Worm (Caenorhabditis elegans) whole organism, L4 larva: ENCODE data around the gene Y39C12A.9.

Experiments
- D1046.2 ChIP-seq: fragments of 200-800 bp; sonication (Bioruptor generic); IDR thresholded peaks from 2 replicates; pipeline ENCODE4 v1.3.6; 2022; ENCODE audit warnings: missing genetic modification characterization, missing compliant biosample characterization
- F10B5.3 ChIP-seq: sonication (generic microtip); optimal IDR thresholded peaks from 2 replicates; lab custom pipeline; 2016; ENCODE audit warnings: mild to moderate bottlenecking, missing genetic modification characterization, missing compliant biosample characterization
- F44E2.7 ChIP-seq: fragments of 200-800 bp; sonication (Bioruptor generic); IDR thresholded peaks from 2 replicates; pipeline ENCODE4 v2.1.2; 2022; ENCODE audit warnings: missing genetic modification characterization, missing compliant biosample characterization
- F49E8.2 ChIP-seq: sonication (generic microtip); optimal IDR thresholded peaks from 2 replicates; lab custom pipeline; 2016; ENCODE audit warnings: missing compliant biosample characterization, mild to moderate bottlenecking, missing genetic modification characterization, borderline replicate concordance
- T20F7.1 ChIP-seq: fragments of 200-800 bp; sonication (Bioruptor generic); optimal IDR thresholded peaks from 2 replicates; lab custom pipeline; 2018; ENCODE audit warnings: mild to moderate bottlenecking, missing genetic modification characterization, missing compliant biosample characterization
- T26A8.4 ChIP-seq: fragments of 200-800 bp; sonication (Bioruptor generic); IDR thresholded peaks from 2 replicates; pipeline ENCODE4 v1.3.6; 2022; ENCODE audit warnings: missing genetic modification characterization, missing compliant biosample characterization
- Y5F2A.4 ChIP-seq: fragments of 200-800 bp; sonication (Bioruptor generic); optimal IDR thresholded peaks from 2 replicates; lab custom pipeline; 2018; ENCODE audit warnings: mild to moderate bottlenecking, missing genetic modification characterization, missing compliant biosample characterization
- Y75B8A.6 ChIP-seq: fragments of 200-800 bp; sonication (Bioruptor generic); IDR thresholded peaks from 2 replicates; pipeline ENCODE4 v1.3.6; 2022; ENCODE audit warnings: missing genetic modification reagents, missing genetic modification characterization, missing compliant biosample characterization
- ZK337.2 ChIP-seq: fragments of 200-800 bp; sonication (Bioruptor generic); IDR thresholded peaks from 2 replicates; pipeline ENCODE4 v1.3.6; 2022; ENCODE audit warnings: missing genetic modification reagents, missing genetic modification characterization, missing compliant biosample characterization
- aha-1 ChIP-seq: fragments of 150-350 bp; peaks from one replicate; lab custom pipeline; 2014; ENCODE audit warnings: missing biosample characterization, missing genetic modification characterization
- aly-2 ChIP-seq: sonication (generic microtip); optimal IDR thresholded peaks from 2 replicates; lab custom pipeline; 2018; ENCODE audit warnings: missing biosample characterization, missing genetic modification characterization
- ama-1 ChIP-seq: fragments of 150-350 bp; optimal IDR thresholded peaks from 2 replicates; lab custom pipeline; 2014; ENCODE audit warnings: inconsistent platforms, mixed read lengths
- attf-4 ChIP-seq: sonication (generic microtip); optimal IDR thresholded peaks from 3 replicates; lab custom pipeline; 2017; ENCODE audit warnings: missing biosample characterization, missing genetic modification characterization
- ceh-28 ChIP-seq: fragments of 150-350 bp; optimal IDR thresholded peaks from 2 replicates; lab custom pipeline; 2014; ENCODE audit warnings: missing biosample characterization, missing genetic modification reagents, missing genetic modification characterization
- daf-8 ChIP-seq: fragments of 200-800 bp; sonication (Bioruptor generic); IDR thresholded peaks from 2 replicates; pipeline ENCODE4 v1.3.6; 2022; ENCODE audit warnings: missing genetic modification characterization, missing compliant biosample characterization
- dmd-6 ChIP-seq: fragments of 200-800 bp; sonication (Bioruptor generic); IDR thresholded peaks from 2 replicates; pipeline ENCODE4 v1.3.6; 2022; ENCODE audit warnings: missing genetic modification reagents, missing genetic modification characterization, missing compliant biosample characterization
- dmd-9 ChIP-seq: fragments of 200-800 bp; sonication (Bioruptor generic); IDR thresholded peaks from 2 replicates; pipeline ENCODE4 v1.3.6; 2022; ENCODE audit warnings: missing genetic modification reagents, missing genetic modification characterization, missing compliant biosample characterization
- dpl-1 ChIP-seq: fragments of 150-350 bp; optimal IDR thresholded peaks from 2 replicates; lab custom pipeline; 2014; ENCODE audit warnings: missing biosample characterization, missing genetic modification reagents, missing genetic modification characterization
- duxl-1 ChIP-seq: sonication (generic microtip); optimal IDR thresholded peaks from 2 replicates; lab custom pipeline; 2016; ENCODE audit warnings: mild to moderate bottlenecking, missing genetic modification characterization, moderate library complexity, missing compliant biosample characterization; ENCODE audit not compliant: poor library complexity
- dve-1 ChIP-seq: sonication (generic microtip); optimal IDR thresholded peaks from 2 replicates; lab custom pipeline; 2017; ENCODE audit warnings: antibody characterized with exemption, mild to moderate bottlenecking, missing genetic modification characterization, missing compliant biosample characterization; ENCODE audit not compliant: insufficient read depth
- egl-27 ChIP-seq: sonication (generic microtip); optimal IDR thresholded peaks from 3 replicates; lab custom pipeline; 2017; ENCODE audit warnings: missing biosample characterization, missing genetic modification reagents, missing genetic modification characterization
- hif-1 ChIP-seq, 2 experiments: sonication (generic microtip); optimal IDR thresholded peaks; 2 replicates each; lab custom pipeline; 2016 to 2017; ENCODE audit warnings: missing compliant biosample characterization in 2 of 2, missing genetic modification characterization in 2 of 2, missing genetic modification reagents in 2 of 2, missing genotype in 2 of 2, mild to moderate bottlenecking in 1 of 2
- hlh-11 ChIP-seq: fragments of 200-800 bp; sonication (Bioruptor generic); optimal IDR thresholded peaks from 2 replicates; lab custom pipeline; 2018; ENCODE audit warnings: mild to moderate bottlenecking, missing genetic modification characterization, missing compliant biosample characterization
- hlh-30 ChIP-seq: sonication (generic microtip); optimal IDR thresholded peaks from 2 replicates; lab custom pipeline; 2017; ENCODE audit warnings: antibody characterized with exemption, mild to moderate bottlenecking, missing genetic modification characterization, missing compliant biosample characterization; ENCODE audit not compliant: insufficient read depth
- lim-7 ChIP-seq: fragments of 200-800 bp; sonication (Bioruptor generic); IDR thresholded peaks from 2 replicates; pipeline ENCODE4 v1.3.6; 2022; ENCODE audit warnings: missing genetic modification characterization, missing compliant biosample characterization
- lin-15B ChIP-seq: fragments of 150-350 bp; sonication (generic microtip); optimal IDR thresholded peaks from 3 replicates; lab custom pipeline; 2014; ENCODE audit warnings: missing biosample characterization, missing genetic modification characterization
- lin-29 ChIP-seq: fragments of 200-800 bp; sonication (Bioruptor generic); IDR thresholded peaks from 2 replicates; pipeline ENCODE4 v1.3.6; 2022; ENCODE audit warnings: missing genetic modification reagents, missing genetic modification characterization, missing compliant biosample characterization
- lin-38 ChIP-seq: fragments of 200-800 bp; sonication (Bioruptor generic); IDR thresholded peaks from 2 replicates; pipeline ENCODE4 v1.3.6; 2022; ENCODE audit warnings: missing genetic modification reagents, missing genetic modification characterization, missing compliant biosample characterization
- lir-3 ChIP-seq: sonication (generic microtip); optimal IDR thresholded peaks from 2 replicates; lab custom pipeline; 2016; ENCODE audit warnings: mild to moderate bottlenecking, missing genetic modification characterization, missing compliant biosample characterization
- mes-2 ChIP-seq: sonication (generic microtip); optimal IDR thresholded peaks from 2 replicates; lab custom pipeline; 2016; ENCODE audit warnings: missing genotype, mild to moderate bottlenecking, missing genetic modification characterization, missing compliant biosample characterization; ENCODE audit not compliant: poor library complexity, severe bottlenecking
- nhr-10 ChIP-seq: fragments of 150-350 bp; optimal IDR thresholded peaks from 2 replicates; lab custom pipeline; 2014; ENCODE audit warnings: missing biosample characterization, missing genetic modification characterization
- nhr-237 ChIP-seq: sonication (generic microtip); optimal IDR thresholded peaks from 2 replicates; lab custom pipeline; 2017; ENCODE audit warnings: missing biosample characterization, missing genetic modification characterization
- nhr-25 ChIP-seq: sonication (generic microtip); optimal IDR thresholded peaks from 2 replicates; lab custom pipeline; 2017; ENCODE audit warnings: missing genetic modification characterization, mild to moderate bottlenecking, missing compliant biosample characterization, antibody characterized with exemption, moderate library complexity, borderline replicate concordance; ENCODE audit not compliant: insufficient read depth
- nhr-28 ChIP-seq: fragments of 150-350 bp; optimal IDR thresholded peaks from 2 replicates; lab custom pipeline; 2014; ENCODE audit warnings: missing biosample characterization, missing genetic modification characterization
- nhr-41 ChIP-seq: fragments of 200-800 bp; sonication (Bioruptor generic); IDR thresholded peaks from 2 replicates; pipeline ENCODE4 v1.3.6; 2022; ENCODE audit warnings: missing genetic modification reagents, missing genetic modification characterization, missing compliant biosample characterization
- nhr-42 ChIP-seq: fragments of 200-800 bp; sonication (Bioruptor generic); IDR thresholded peaks from 2 replicates; pipeline ENCODE4 v1.3.6; 2022; ENCODE audit warnings: missing genetic modification characterization, missing compliant biosample characterization
- nhr-48 ChIP-seq: sonication (generic microtip); optimal IDR thresholded peaks from 2 replicates; lab custom pipeline; 2016; ENCODE audit warnings: mild to moderate bottlenecking, missing genetic modification characterization, missing compliant biosample characterization
- nhr-6 ChIP-seq: fragments of 150-350 bp; optimal IDR thresholded peaks from 2 replicates; lab custom pipeline; 2014; ENCODE audit warnings: missing biosample characterization, missing genetic modification characterization
- saeg-2 ChIP-seq: fragments of 200-800 bp; sonication (Bioruptor generic); IDR thresholded peaks from 2 replicates; pipeline ENCODE4 v1.3.6; 2022; ENCODE audit warnings: missing genetic modification reagents, missing genetic modification characterization, missing compliant biosample characterization
- skn-1 ChIP-seq: fragments of 150-350 bp; optimal IDR thresholded peaks from 2 replicates; lab custom pipeline; 2014; ENCODE audit warnings: missing biosample characterization, missing genetic modification characterization
- snpc-1.2 ChIP-seq: fragments of 200-800 bp; sonication (Bioruptor generic); IDR thresholded peaks from 2 replicates; pipeline ENCODE4 v1.3.6; 2022; ENCODE audit warnings: missing genetic modification reagents, missing genetic modification characterization, missing compliant biosample characterization
- snpc-4 ChIP-seq: fragments of 150-350 bp; optimal IDR thresholded peaks from 2 replicates; lab custom pipeline; 2014; ENCODE audit warnings: missing biosample characterization, missing genetic modification characterization
- spr-3 ChIP-seq: fragments of 200-800 bp; sonication (Bioruptor generic); optimal IDR thresholded peaks from 2 replicates; lab custom pipeline; 2018; ENCODE audit warnings: mild to moderate bottlenecking, missing genetic modification characterization, missing compliant biosample characterization
- unc-62 ChIP-seq, 3 experiments: fragments of 150-350 bp in 1 of 3; sonication (generic microtip); optimal IDR thresholded peaks in 2 of 3; peaks in 1 of 3; 1 replicate in 1 of 3; 2 replicates in 2 of 3; lab custom pipeline; 2014 to 2017; ENCODE audit warnings: missing biosample characterization in 3 of 3, missing genetic modification characterization in 3 of 3, missing genetic modification reagents in 3 of 3, missing genotype in 1 of 3
- zfp-2 ChIP-seq: sonication (generic microtip); optimal IDR thresholded peaks from 2 replicates; lab custom pipeline; 2016; ENCODE audit warnings: mild to moderate bottlenecking, missing genetic modification characterization, missing compliant biosample characterization
- zfp-3 ChIP-seq: fragments of 200-800 bp; sonication (Bioruptor generic); conservative IDR thresholded peaks from 2 replicates; pipeline ENCODE4 v1.3.6; 2022; ENCODE audit warnings: missing genetic modification reagents, missing genetic modification characterization, missing compliant biosample characterization

Gene Y39C12A.9

ce11 chrIV:12218253-12218652 is 40.8 kb downstream of the Y39C12A.9 start:
- TF ChIP-seq dmd-6 (GFP tag; lab: Robert Waterston, UW): no peak
- no peak for TF ChIP-seq egl-27 (tag; lab: Kevin White, UChicago)
- no peak for TF ChIP-seq nhr-6 (tag; lab: Kevin White, UChicago)
- TF ChIP-seq F49E8.2 (tag; lab: Kevin White, UChicago): no peak
- TF ChIP-seq hif-1 (tag; optimal IDR thresholded peaks at IDR 0.05; lab: Kevin White, UChicago): peak; percentile 37 to 95
- TF ChIP-seq duxl-1 (tag; lab: Kevin White, UChicago): no peak
- TF ChIP-seq lir-3 (tag; lab: Kevin White, UChicago): no peak
- no peak for TF ChIP-seq lin-15B (tag; lab: Kevin White, UChicago)
- no peak for TF ChIP-seq mes-2
- TF ChIP-seq T20F7.1 (GFP tag; lab: Kevin White, UChicago): no peak
- peak; percentile 54 for TF ChIP-seq aha-1 (tag; lab: Kevin White, UChicago)
- TF ChIP-seq nhr-42 (GFP tag; lab: Robert Waterston, UW): no peak

ce11 chrIV:12217142-12217541 is 41.9 kb downstream of the Y39C12A.9 start:
- TF ChIP-seq unc-62 (GFP tag; optimal IDR thresholded peaks at IDR 0.05 in 1 of 2; lab: Kevin White, UChicago) (peak in 1 of 2 experiments; percentile 80), unc-62 (tag; optimal IDR thresholded peaks at IDR 0.05; lab: Kevin White, UChicago) (no peak), dmd-9 (GFP tag; lab: Robert Waterston, UW) (no peak), saeg-2 (GFP tag; lab: Robert Waterston, UW) (no peak), nhr-41 (GFP tag; lab: Robert Waterston, UW) (no peak), zfp-3 (GFP tag; lab: Robert Waterston, UW) (no peak), spr-3 (GFP tag; lab: Kevin White, UChicago) (no peak), skn-1 (tag; lab: Kevin White, UChicago) (no peak), daf-8 (GFP tag; lab: Robert Waterston, UW) (no peak), snpc-4 (tag; lab: Kevin White, UChicago) (no peak), ceh-28 (tag; lab: Kevin White, UChicago) (no peak), snpc-1.2 (GFP tag; lab: Robert Waterston, UW) (no peak), lin-29 (GFP tag; lab: Robert Waterston, UW) (no peak), lin-38 (GFP tag; lab: Robert Waterston, UW) (no peak), F10B5.3 (tag; lab: Kevin White, UChicago) (no peak), dmd-6 (GFP tag; lab: Robert Waterston, UW) (no peak), dve-1 (tag; lab: Kevin White, UChicago) (no peak), Y5F2A.4 (no peak), ZK337.2 (GFP tag; lab: Robert Waterston, UW) (no peak), nhr-28 (peak; percentile 22), hlh-11 (tag; lab: Kevin White, UChicago) (peak; percentile 8), hlh-30 (tag; lab: Kevin White, UChicago) (no peak), lir-3 (tag; lab: Kevin White, UChicago) (no peak), nhr-10 (tag; lab: Kevin White, UChicago) (no peak), D1046.2 (GFP tag; lab: Robert Waterston, UW) (no peak), nhr-237 (tag; lab: Kevin White, UChicago) (no peak), nhr-48 (no peak), ama-1 (lab: Kevin White, UChicago) (peak; percentile 63), lim-7 (GFP tag; lab: Robert Waterston, UW) (no peak), T26A8.4 (GFP tag; lab: Robert Waterston, UW) (0 out of 2 replicates have a peak, but pooled peaks have one; percentile 34), attf-4 (no peak), dpl-1 (GFP tag; lab: Kevin White, UChicago) (no peak), nhr-25 (tag; lab: Kevin White, UChicago) (peak; percentile 58), zfp-2 (no peak), Y75B8A.6 (GFP tag; lab: Robert Waterston, UW) (no peak), aly-2 (tag; lab: Kevin White, UChicago) (no peak), nhr-6 (tag; lab: Kevin White, UChicago) (no peak), F44E2.7 (no peak)
